Worm (Caenorhabditis elegans) whole organism, L2 larva: ENCODE results near the gene T28D6.6.
A peak's percentile ranks its signal among the peaks of the same experiment; 100 is the strongest.

Source experiments
- C34F6.9 ChIP-seq: fragments of 150-350 bp; optimal IDR thresholded peaks from 2 replicates; lab custom pipeline; 2014; ENCODE audit warnings: missing biosample characterization, missing genetic modification characterization
- F13H6.1 ChIP-seq: sonication (generic microtip); optimal IDR thresholded peaks from 2 replicates; lab custom pipeline; 2016; ENCODE audit warnings: missing genetic modification characterization, missing compliant biosample characterization
- R02D3.7 ChIP-seq: fragments of 150-350 bp; optimal IDR thresholded peaks from 2 replicates; lab custom pipeline; 2014; ENCODE audit warnings: missing biosample characterization, missing genetic modification characterization
- Y55F3AM.14 ChIP-seq: fragments of 200-800 bp; sonication (Bioruptor generic); optimal IDR thresholded peaks from 2 replicates; lab custom pipeline; 2018; ENCODE audit warnings: mild to moderate bottlenecking, missing genetic modification characterization, missing compliant biosample characterization
- ZK546.5 ChIP-seq: sonication (generic microtip); optimal IDR thresholded peaks from 2 replicates; lab custom pipeline; 2017; ENCODE audit warnings: missing biosample characterization, missing genetic modification characterization
- alr-1 ChIP-seq: fragments of 150-350 bp; optimal IDR thresholded peaks from 2 replicates; lab custom pipeline; 2014; ENCODE audit warnings: missing biosample characterization, missing genetic modification characterization
- aly-2 ChIP-seq: fragments of 150-350 bp; optimal IDR thresholded peaks from 2 replicates; lab custom pipeline; 2014; ENCODE audit warnings: missing biosample characterization, missing genetic modification characterization
- ama-1 ChIP-seq: fragments of 150-350 bp; optimal IDR thresholded peaks from 2 replicates; lab custom pipeline; 2018; ENCODE audit warnings: inconsistent platforms
- blmp-1 ChIP-seq: sonication (generic microtip); optimal IDR thresholded peaks from 2 replicates; lab custom pipeline; 2017; ENCODE audit warnings: missing genetic modification characterization, mild to moderate bottlenecking, missing compliant biosample characterization, antibody characterized with exemption, moderate library complexity; ENCODE audit not compliant: insufficient read depth
- ceh-82 ChIP-seq: fragments of 150-350 bp; optimal IDR thresholded peaks from 2 replicates; lab custom pipeline; 2014; ENCODE audit warnings: missing biosample characterization, missing genetic modification characterization
- crh-2 ChIP-seq: sonication (generic microtip); optimal IDR thresholded peaks from 2 replicates; lab custom pipeline; 2017; ENCODE audit warnings: missing biosample characterization, missing genetic modification characterization
- dmd-4 ChIP-seq: sonication (generic microtip); optimal IDR thresholded peaks from 2 replicates; lab custom pipeline; 2017; ENCODE audit warnings: missing biosample characterization, missing genetic modification characterization
- egl-27 ChIP-seq: sonication (generic microtip); optimal IDR thresholded peaks from 3 replicates; lab custom pipeline; 2017; ENCODE audit warnings: missing biosample characterization, missing genetic modification reagents, missing genetic modification characterization
- elt-1 ChIP-seq: fragments of 150-350 bp; optimal IDR thresholded peaks from 2 replicates; lab custom pipeline; 2014; ENCODE audit warnings: missing biosample characterization, missing genetic modification characterization
- elt-3 ChIP-seq: sonication (generic microtip); optimal IDR thresholded peaks from 2 replicates; lab custom pipeline; 2017; ENCODE audit warnings: missing biosample characterization, missing genetic modification characterization
- fos-1 ChIP-seq: fragments of 150-350 bp; optimal IDR thresholded peaks from 2 replicates; lab custom pipeline; 2014; ENCODE audit warnings: missing biosample characterization, missing genetic modification characterization
- gmeb-1 ChIP-seq: fragments of 150-350 bp; optimal IDR thresholded peaks from 2 replicates; lab custom pipeline; 2014; ENCODE audit warnings: missing biosample characterization, missing genetic modification characterization
- lin-11 ChIP-seq: fragments of 150-350 bp; sonication (generic microtip); optimal IDR thresholded peaks from 2 replicates; lab custom pipeline; 2014; ENCODE audit warnings: missing biosample characterization, missing genetic modification characterization, inconsistent platforms, mixed read lengths
- lin-13 ChIP-seq: fragments of 150-350 bp; optimal IDR thresholded peaks from 2 replicates; lab custom pipeline; 2014; ENCODE audit warnings: missing biosample characterization, missing genetic modification reagents, missing genetic modification characterization
- lsy-2 ChIP-seq, 2 experiments: fragments of 150-350 bp in 1 of 2; sonication (generic microtip) in 1 of 2; optimal IDR thresholded peaks; 2 replicates each; lab custom pipeline; 2014 to 2017; ENCODE audit warnings: missing biosample characterization in 2 of 2, missing genetic modification characterization in 2 of 2
- mab-5 ChIP-seq: fragments of 150-350 bp; optimal IDR thresholded peaks from 2 replicates; lab custom pipeline; 2014; ENCODE audit warnings: missing biosample characterization, missing genetic modification characterization
- mbf-1 ChIP-seq: sonication (generic microtip); optimal IDR thresholded peaks from 2 replicates; lab custom pipeline; 2017; ENCODE audit warnings: missing biosample characterization, missing genetic modification characterization
- mdl-1 ChIP-seq, 2 experiments: fragments of 150-350 bp in 1 of 2; sonication (generic microtip) in 1 of 2; optimal IDR thresholded peaks; 2 replicates each; lab custom pipeline; 2017; ENCODE audit warnings: missing biosample characterization in 2 of 2, missing genetic modification characterization in 2 of 2
- nhr-10 ChIP-seq: sonication (generic microtip); optimal IDR thresholded peaks from 2 replicates; lab custom pipeline; 2017; ENCODE audit warnings: missing biosample characterization, missing genetic modification characterization
- nhr-11 ChIP-seq: fragments of 150-350 bp; optimal IDR thresholded peaks from 2 replicates; lab custom pipeline; 2014; ENCODE audit warnings: missing biosample characterization, missing genetic modification characterization
- nhr-12 ChIP-seq: fragments of 150-350 bp; optimal IDR thresholded peaks from 2 replicates; lab custom pipeline; 2014; ENCODE audit warnings: missing biosample characterization, missing genetic modification characterization
- nhr-21 ChIP-seq: fragments of 150-350 bp; optimal IDR thresholded peaks from 2 replicates; lab custom pipeline; 2014; ENCODE audit warnings: missing biosample characterization, missing genetic modification characterization
- nhr-25 ChIP-seq: fragments of 150-350 bp; sonication (generic microtip); optimal IDR thresholded peaks from 3 replicates; lab custom pipeline; 2014; ENCODE audit warnings: missing biosample characterization, missing genetic modification characterization
- nhr-6 ChIP-seq: fragments of 150-350 bp; optimal IDR thresholded peaks from 2 replicates; lab custom pipeline; 2014; ENCODE audit warnings: missing biosample characterization, missing genetic modification characterization
- nhr-77 ChIP-seq: fragments of 150-350 bp; optimal IDR thresholded peaks from 2 replicates; lab custom pipeline; 2014; ENCODE audit warnings: missing biosample characterization, missing genetic modification characterization
- peb-1 ChIP-seq: fragments of 150-350 bp; optimal IDR thresholded peaks from 2 replicates; lab custom pipeline; 2014; ENCODE audit warnings: missing biosample characterization, missing genetic modification characterization
- sem-4 ChIP-seq: fragments of 150-350 bp; optimal IDR thresholded peaks from 2 replicates; lab custom pipeline; 2014; ENCODE audit warnings: missing biosample characterization, missing genetic modification reagents, missing genetic modification characterization
- skn-1 ChIP-seq: sonication (generic microtip); optimal IDR thresholded peaks from 2 replicates; lab custom pipeline; 2017; ENCODE audit warnings: missing biosample characterization, missing genetic modification characterization
- sma-9 ChIP-seq, 2 experiments: fragments of 150-350 bp in 1 of 2; sonication (generic microtip) in 1 of 2; optimal IDR thresholded peaks; 2 replicates each; lab custom pipeline; 2014 to 2016; ENCODE audit warnings: missing genetic modification characterization in 2 of 2, mild to moderate bottlenecking in 1 of 2, missing biosample characterization in 1 of 2, missing compliant biosample characterization in 1 of 2, missing genetic modification reagents in 1 of 2, moderate library complexity in 1 of 2
- snpc-4 ChIP-seq: fragments of 150-350 bp; optimal IDR thresholded peaks from 2 replicates; lab custom pipeline; 2014; ENCODE audit warnings: missing biosample characterization, missing genetic modification characterization
- unc-39 ChIP-seq: fragments of 150-350 bp; optimal IDR thresholded peaks from 2 replicates; lab custom pipeline; 2014; ENCODE audit warnings: missing biosample characterization, missing genetic modification characterization
- unc-55 ChIP-seq: fragments of 150-350 bp; sonication (generic microtip); optimal IDR thresholded peaks from 3 replicates; lab custom pipeline; 2014; ENCODE audit warnings: missing biosample characterization, missing genetic modification reagents, missing genetic modification characterization
- unc-62 ChIP-seq: fragments of 150-350 bp; optimal IDR thresholded peaks from 2 replicates; lab custom pipeline; 2014; ENCODE audit warnings: missing biosample characterization, missing genetic modification reagents, missing genetic modification characterization
- zag-1 ChIP-seq: fragments of 150-350 bp; optimal IDR thresholded peaks from 2 replicates; lab custom pipeline; 2014; ENCODE audit warnings: missing biosample characterization, missing genetic modification characterization
- ztf-11 ChIP-seq: sonication (generic microtip); optimal IDR thresholded peaks from 2 replicates; lab custom pipeline; 2017; ENCODE audit warnings: missing biosample characterization, missing genetic modification characterization
- ztf-4 ChIP-seq: fragments of 150-350 bp; optimal IDR thresholded peaks from 2 replicates; lab custom pipeline; 2014; ENCODE audit warnings: missing biosample characterization, missing genetic modification characterization

T28D6.6 gene

DNA sequence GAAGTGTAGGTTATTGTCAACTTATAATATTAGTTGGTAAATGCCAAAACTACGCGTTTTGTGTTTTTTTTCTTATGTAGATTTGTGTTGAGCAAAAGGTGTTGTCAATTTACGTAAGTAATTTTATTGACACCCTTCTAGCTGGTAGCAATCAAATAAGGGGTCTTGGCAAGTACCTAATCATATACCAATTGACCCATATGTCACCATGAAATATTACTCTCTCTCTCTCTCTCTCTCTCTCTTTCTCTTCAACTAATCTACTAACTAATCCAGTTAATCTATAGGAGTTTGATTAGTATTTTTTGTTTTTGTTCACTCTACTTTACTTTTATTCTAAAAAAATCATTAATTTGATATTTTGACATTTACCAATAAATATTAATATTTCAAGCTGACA lies 16.5 kb upstream of the T28D6.6 start:
- no peak for TF ChIP-seq ama-1 (lab: Kevin White, UChicago)
- TF ChIP-seq R02D3.7 (tag; lab: Kevin White, UChicago), result no peak
- no peak for TF ChIP-seq snpc-4 (tag; lab: Kevin White, UChicago)
- no peak for TF ChIP-seq nhr-77 (tag; lab: Kevin White, UChicago)
- no peak for TF ChIP-seq ztf-11 (tag; lab: Kevin White, UChicago)
- TF ChIP-seq Y55F3AM.14, result no peak
- no peak for TF ChIP-seq mab-5
- TF ChIP-seq fos-1 (tag; lab: Kevin White, UChicago), result no peak
- no peak for TF ChIP-seq nhr-21 (tag; lab: Kevin White, UChicago)
- TF ChIP-seq C34F6.9, result no peak
- no peak for TF ChIP-seq lsy-2 (tag; optimal IDR thresholded peaks at IDR 0.05; lab: Kevin White, UChicago)
- no peak for TF ChIP-seq aly-2 (tag; lab: Kevin White, UChicago)
- no peak for TF ChIP-seq nhr-25
- no peak for TF ChIP-seq skn-1 (tag; lab: Kevin White, UChicago)
- no peak for TF ChIP-seq crh-2 (tag; lab: Kevin White, UChicago)
- TF ChIP-seq peb-1, result no peak
- no peak for TF ChIP-seq ztf-4 (tag; lab: Kevin White, UChicago)
- no peak for TF ChIP-seq nhr-6 (tag; lab: Kevin White, UChicago)

DNA sequence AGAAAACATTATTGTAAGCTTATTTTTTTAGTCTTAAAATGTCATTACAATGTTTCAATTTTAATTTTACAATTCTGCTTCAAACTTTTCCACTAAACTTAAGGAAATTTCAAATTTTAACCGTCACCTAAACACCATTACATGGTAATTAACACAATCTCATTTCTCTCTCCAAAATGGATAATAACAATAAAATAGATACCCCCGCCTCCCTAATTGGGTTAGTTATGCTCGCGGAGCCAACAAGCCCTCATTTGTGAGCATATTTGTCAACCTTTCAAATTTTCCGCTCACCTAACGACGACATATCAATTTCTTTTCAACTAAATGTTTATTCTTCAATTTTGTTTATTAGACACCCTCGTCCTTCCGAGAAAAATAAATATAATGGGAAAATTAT lies 15.4 kb upstream of the T28D6.6 start:
- TF ChIP-seq blmp-1, result no peak
- TF ChIP-seq nhr-6 (tag; lab: Kevin White, UChicago), result no peak
- no peak for TF ChIP-seq nhr-12
- TF ChIP-seq nhr-11, result no peak
- TF ChIP-seq egl-27 (tag; lab: Kevin White, UChicago), result no peak
- no peak for TF ChIP-seq mab-5
- TF ChIP-seq nhr-10 (tag; lab: Kevin White, UChicago), result no peak
- no peak for TF ChIP-seq nhr-77 (tag; lab: Kevin White, UChicago)
- TF ChIP-seq alr-1 (tag; lab: Kevin White, UChicago), result no peak
- no peak for TF ChIP-seq unc-55 (GFP tag; lab: Kevin White, UChicago)
- TF ChIP-seq unc-62, result no peak
- TF ChIP-seq ZK546.5, result no peak
- TF ChIP-seq elt-3 (tag; lab: Kevin White, UChicago), result no peak
- no peak for TF ChIP-seq mbf-1 (tag; lab: Kevin White, UChicago)
- no peak for TF ChIP-seq zag-1 (tag; lab: Kevin White, UChicago)
- TF ChIP-seq unc-39 (tag; lab: Kevin White, UChicago), result no peak
- TF ChIP-seq R02D3.7 (tag; lab: Kevin White, UChicago), result no peak
- TF ChIP-seq sma-9 (GFP tag; optimal IDR thresholded peaks at IDR 0.05; lab: Kevin White, UChicago), result no peak
- no peak for TF ChIP-seq sma-9 (tag; optimal IDR thresholded peaks at IDR 0.05; lab: Kevin White, UChicago)
- no peak for TF ChIP-seq elt-1 (tag; lab: Kevin White, UChicago)

DNA sequence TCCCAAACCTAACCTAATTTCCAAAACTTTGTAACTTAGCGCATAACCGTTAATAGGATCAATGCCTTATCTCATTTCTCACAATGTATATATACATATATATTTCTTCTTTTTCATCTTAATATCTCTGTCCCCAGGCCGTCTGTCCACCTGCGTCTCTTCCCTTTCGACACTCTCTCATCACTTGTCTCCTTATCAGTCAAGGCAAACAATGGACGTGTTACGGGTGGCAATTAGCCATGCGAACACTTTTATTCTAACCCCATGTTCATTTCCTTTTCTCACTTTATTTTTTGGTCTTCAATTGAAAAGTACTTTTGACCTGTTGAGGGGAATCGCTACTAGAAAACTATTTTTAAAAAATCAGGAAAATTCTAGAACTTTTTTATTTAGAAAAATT lies 14.5 kb upstream of the T28D6.6 start:
- no peak for TF ChIP-seq elt-3 (tag; lab: Kevin White, UChicago)
- TF ChIP-seq zag-1 (tag; lab: Kevin White, UChicago), result no peak
- TF ChIP-seq nhr-21 (tag; lab: Kevin White, UChicago), result no peak
- TF ChIP-seq lin-11 (tag; lab: Kevin White, UChicago), result no peak
- no peak for TF ChIP-seq unc-39 (tag; lab: Kevin White, UChicago)
- peak; percentile 3 for TF ChIP-seq F13H6.1 (tag; lab: Kevin White, UChicago)
- TF ChIP-seq fos-1 (tag; lab: Kevin White, UChicago), result peak; percentile 24
- no peak for TF ChIP-seq ZK546.5
- no peak for TF ChIP-seq sem-4 (tag; lab: Kevin White, UChicago)
- TF ChIP-seq lin-13 (GFP tag; lab: Kevin White, UChicago), result no peak
- no peak for TF ChIP-seq nhr-10 (tag; lab: Kevin White, UChicago)
- peak; percentile 30 for TF ChIP-seq crh-2 (tag; lab: Kevin White, UChicago)
- TF ChIP-seq ceh-82, result no peak
- no peak for TF ChIP-seq nhr-77 (tag; lab: Kevin White, UChicago)
- no peak for TF ChIP-seq aly-2 (tag; lab: Kevin White, UChicago)
- TF ChIP-seq nhr-11, result no peak
- TF ChIP-seq ztf-11 (tag; lab: Kevin White, UChicago), result no peak
- TF ChIP-seq mdl-1 (tag; optimal IDR thresholded peaks at IDR 0.05; lab: Kevin White, UChicago), result no peak
- no peak for TF ChIP-seq C34F6.9
- TF ChIP-seq nhr-6 (tag; lab: Kevin White, UChicago), result no peak
- no peak for TF ChIP-seq dmd-4 (tag; lab: Kevin White, UChicago)
- no peak for TF ChIP-seq ama-1 (lab: Kevin White, UChicago)
- TF ChIP-seq mab-5, result no peak
- TF ChIP-seq gmeb-1 (tag; lab: Kevin White, UChicago), result peak; percentile 30
- TF ChIP-seq peb-1, result no peak
- TF ChIP-seq sma-9 (GFP tag; optimal IDR thresholded peaks at IDR 0.05; lab: Kevin White, UChicago), result peak; percentile 13
- no peak for TF ChIP-seq sma-9 (tag; optimal IDR thresholded peaks at IDR 0.05; lab: Kevin White, UChicago)
- TF ChIP-seq lsy-2 (tag; optimal IDR thresholded peaks at IDR 0.05; lab: Kevin White, UChicago), result no peak
- TF ChIP-seq alr-1 (tag; lab: Kevin White, UChicago), result no peak
